Worm (Caenorhabditis elegans): ENCODE results near the gene F22E5.11.
"Not testable (repeated sequence)": the region's sequence is repeated elsewhere in the genome, so short reads cannot be mapped to it uniquely, and the experiment has no call there.

The F22E5.11 gene

DNA sequence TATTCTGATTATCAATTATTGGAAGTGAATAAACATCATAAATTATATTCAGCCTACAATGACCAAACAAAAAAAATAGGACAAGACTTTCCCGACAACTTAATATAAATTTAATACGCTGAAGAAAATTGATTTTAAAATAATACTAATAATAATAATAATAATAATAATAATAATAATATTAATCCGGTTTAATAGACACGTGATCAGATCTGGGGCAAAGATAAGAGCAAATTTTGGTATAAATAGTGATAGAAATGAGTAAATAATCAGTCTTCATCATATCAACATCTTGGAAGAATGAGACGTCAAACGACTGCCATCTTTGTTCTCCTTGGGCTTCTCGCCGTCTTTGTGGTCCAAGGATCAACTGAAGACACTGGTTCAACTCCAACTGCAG lies 25.2 kb downstream of the F22E5.11 start, which contains the start of gene msrp-6:
msrp-6 (plus strand) TSS at position 301 of the 400 bp plus-strand sequence.
- not testable (repeated sequence) for TF ChIP-seq F22D6.2 (tag; optimal IDR thresholded peaks at IDR 0.05); ceh-40 (GFP tag; IDR thresholded peaks at IDR 0.05); ekl-4 (GFP tag; IDR thresholded peaks at IDR 0.05)

ce11 chrII:2616634-2617033 lies 27.8 kb downstream of the F22E5.11 start, which contains the start of gene msrp-5:
Gene msrp-5, plus strand, starts transcription at chrII:2616934.
- not testable (repeated sequence) for TF ChIP-seq lin-26 (GFP tag; IDR thresholded peaks at IDR 0.05); repo-1 (tag; optimal IDR thresholded peaks at IDR 0.05); snpc-1.3 (tag; optimal IDR thresholded peaks at IDR 0.05; ENCODE audit: insufficient read depth)

ce11 chrII:2612278-2612677 lies 32.1 kb downstream of the F22E5.11 start, which contains the start of gene D2062.13:
Gene D2062.13, plus strand, starts transcription at chrII:2612578.
- TF ChIP-seq K11D2.4 (GFP tag; IDR thresholded peaks at IDR 0.05); ztf-22 (GFP tag; optimal IDR thresholded peaks at IDR 0.05); ceh-40 (GFP tag; IDR thresholded peaks at IDR 0.05): not testable (repeated sequence)

DNA sequence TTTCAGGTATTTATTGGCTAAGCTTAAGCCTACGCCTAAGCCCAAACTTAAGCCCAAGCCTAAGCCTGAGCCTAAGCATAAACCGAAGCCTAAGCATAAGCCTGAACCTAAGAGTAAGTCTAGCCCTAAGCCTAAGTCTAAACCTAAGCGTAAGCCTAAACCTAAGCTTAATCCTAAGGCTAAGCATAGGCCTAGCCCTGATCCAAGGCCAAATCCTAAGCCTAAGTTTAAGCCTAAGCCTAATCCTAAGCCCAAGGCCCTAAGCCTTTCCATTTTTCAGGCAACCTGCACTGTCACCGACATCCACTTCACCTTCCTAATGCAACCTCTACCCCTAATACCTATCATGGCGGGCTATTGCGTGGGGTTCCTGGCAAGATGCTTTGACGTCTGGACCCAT lies 33.4 kb downstream of the F22E5.11 start:
- TF ChIP-seq ztf-28 (GFP tag; IDR thresholded peaks at IDR 0.05), result 0 out of 2 replicates have a peak, but pooled peaks have one; percentile 9
- TF ChIP-seq Y95B8A.8 (GFP tag; IDR thresholded peaks at IDR 0.05), result no peak

ce11 chrII:2610202-2610912 lies 34.0 kb downstream of the F22E5.11 start, which contains the start of gene sri-38:
Gene sri-38, plus strand, starts transcription at chrII:2610862.
- TF ChIP-seq dox-1 (GFP tag; IDR thresholded peaks at IDR 0.05), result peak; percentile 63; the same call in 1 of the 2 replicates
- peak; percentile 56 for TF ChIP-seq atf-7 (tag; optimal IDR thresholded peaks at IDR 0.05)
- TF ChIP-seq gei-17 (GFP tag; optimal IDR thresholded peaks at IDR 0.05), result no peak
- no peak for TF ChIP-seq C17E4.6 (GFP tag; IDR thresholded peaks at IDR 0.05)
- peak; percentile 67 for TF ChIP-seq nhr-80 (tag; optimal IDR thresholded peaks at IDR 0.05)
- TF ChIP-seq zfh-2 (GFP tag; conservative IDR thresholded peaks at IDR 0.05), result 0 out of 2 replicates have a peak, but pooled peaks have one; percentile 54

ce11 chrII:2605319-2605718 lies 39.1 kb downstream of the F22E5.11 start, which contains the start of gene sri-77:
Gene sri-77, minus strand, starts transcription at chrII:2605419.
- TF ChIP-seq hlh-12 (tag; optimal IDR thresholded peaks at IDR 0.05) (no peak), mcd-1 (GFP tag; IDR thresholded peaks at IDR 0.05) (no peak), nhr-90 (tag; optimal IDR thresholded peaks at IDR 0.05) (no peak), nhr-27 (tag; optimal IDR thresholded peaks at IDR 0.05) (no peak), F57C9.4 (tag; optimal IDR thresholded peaks at IDR 0.05) (no peak), cebp-2 (GFP tag; IDR thresholded peaks at IDR 0.05) (no peak)

- TF ChIP-seq ceh-79 (tag; optimal IDR thresholded peaks at IDR 0.05) (no peak), hsf-1 (GFP tag; IDR thresholded peaks at IDR 0.05) (no peak), F39B2.1 (GFP tag; IDR thresholded peaks at IDR 0.05) (no peak), sptf-2 (GFP tag; optimal IDR thresholded peaks at IDR 0.05) (no peak), tbp1 (GFP tag; optimal IDR thresholded peaks at IDR 0.05) (no peak), Y53F4B.3 (GFP tag; IDR thresholded peaks at IDR 0.05) (no peak), rcor-1 (GFP tag; IDR thresholded peaks at IDR 0.05) (no peak), F49E8.2 (tag; optimal IDR thresholded peaks at IDR 0.05; ENCODE audit: insufficient read depth) (no peak), nfya-2 (GFP tag; IDR thresholded peaks at IDR 0.05) (no peak), ets-4 (GFP tag; optimal IDR thresholded peaks at IDR 0.05) (no peak), lin-54 (GFP tag; optimal IDR thresholded peaks at IDR 0.05) (no peak), xnd-1 (tag; optimal IDR thresholded peaks at IDR 0.05) (no peak), snpc-1.1 (tag; optimal IDR thresholded peaks at IDR 0.05; ENCODE audit: insufficient read depth) (no peak), Y56A3A.18 (GFP tag; IDR thresholded peaks at IDR 0.05) (no peak), bed-2 (GFP tag; IDR thresholded peaks at IDR 0.05) (no peak)
Observed at ce11 chrII:2600931-2601330, 43.5 kb downstream of the F22E5.11 start.
